Fruit fly (Drosophila melanogaster) whole organism: ENCODE measurements around the gene ntc.

Experiments
- CG8478 ChIP-seq: fragments of >200 bp; optimal IDR thresholded peaks from 2 replicates; lab custom pipeline; 2018; ENCODE audit warnings: inconsistent platforms
- Dll ChIP-seq: fragments of >200 bp; optimal IDR thresholded peaks from 2 replicates; lab custom pipeline; 2017
- EcR ChIP-seq, 2 experiments: fragments of >200 bp; optimal IDR thresholded peaks; 2 replicates each; lab custom pipeline; 2017; ENCODE audit warnings: missing biosample characterization in 2 of 2, missing genetic modification characterization in 2 of 2, missing genetic modification reagents in 2 of 2
- pan ChIP-seq: fragments of >200 bp; optimal IDR thresholded peaks from 2 replicates; lab custom pipeline; 2017
- psq ChIP-seq: fragments of >200 bp; optimal IDR thresholded peaks from 2 replicates; lab custom pipeline; 2017
- usp ChIP-seq: fragments of >200 bp; optimal IDR thresholded peaks from 2 replicates; lab custom pipeline; 2017; ENCODE audit warnings: missing biosample characterization, missing genetic modification characterization, mixed read lengths

Gene ntc

dm6 chr3L:3787595-3788151 lies 18.6 kb downstream of the ntc start:
- TF ChIP-seq pan (peak; percentile 45), psq (lab: Kevin White, UChicago) (no peak), CG8478 (lab: Kevin White, UChicago) (no peak), usp (no peak)

- TF ChIP-seq Dll (lab: Kevin White, UChicago): no peak
- TF ChIP-seq usp: no peak
- TF ChIP-seq psq (lab: Kevin White, UChicago): no peak
- no peak for TF ChIP-seq pan
- no peak for TF ChIP-seq EcR (GFP tag; optimal IDR thresholded peaks at IDR 0.05; lab: Kevin White, UChicago)
- TF ChIP-seq CG8478 (lab: Kevin White, UChicago): no peak
Observed at dm6 chr3L:3787077-3787433, 19.2 kb downstream of the ntc start.

- no peak for TF ChIP-seq Dll (lab: Kevin White, UChicago)
- no peak for TF ChIP-seq CG8478 (lab: Kevin White, UChicago)
- TF ChIP-seq pan: no peak
- no peak for TF ChIP-seq usp
- TF ChIP-seq EcR (GFP tag; optimal IDR thresholded peaks at IDR 0.05; lab: Kevin White, UChicago): no peak
- TF ChIP-seq psq (lab: Kevin White, UChicago): no peak
Observed at dm6 chr3L:3786344-3787076, 19.7 kb downstream of the ntc start.

dm6 chr3L:3785688-3786087 lies 20.6 kb downstream of the ntc start:
- TF ChIP-seq usp: no peak
- no peak for TF ChIP-seq psq (lab: Kevin White, UChicago)
- no peak for TF ChIP-seq CG8478 (lab: Kevin White, UChicago)
- TF ChIP-seq Dll (lab: Kevin White, UChicago): no peak
- TF ChIP-seq EcR (GFP tag; optimal IDR thresholded peaks at IDR 0.05; lab: Kevin White, UChicago): no peak
- no peak for TF ChIP-seq pan

- TF ChIP-seq CG8478 (lab: Kevin White, UChicago) (peak; percentile 44), Dll (lab: Kevin White, UChicago) (no peak)
Observed at dm6 chr3L:3785002-3785661, 21.1 kb downstream of the ntc start.

- TF ChIP-seq usp: no peak
- TF ChIP-seq EcR (GFP tag; optimal IDR thresholded peaks at IDR 0.05; lab: Kevin White, UChicago): peak; percentile 57 to 91
Observed at dm6 chr3L:3784001-3784400, 22.3 kb downstream of the ntc start.

dm6 chr3L:3783436-3783835 lies 22.8 kb downstream of the ntc start:
- TF ChIP-seq Dll (lab: Kevin White, UChicago) (no peak), pan (no peak), EcR (GFP tag; optimal IDR thresholded peaks at IDR 0.05; lab: Kevin White, UChicago) (no peak), psq (lab: Kevin White, UChicago) (no peak), usp (no peak), CG8478 (lab: Kevin White, UChicago) (no peak)

- no peak for TF ChIP-seq Dll (lab: Kevin White, UChicago)
- no peak for TF ChIP-seq psq (lab: Kevin White, UChicago)
- no peak for TF ChIP-seq pan
- no peak for TF ChIP-seq EcR (GFP tag; optimal IDR thresholded peaks at IDR 0.05; lab: Kevin White, UChicago)
- TF ChIP-seq CG8478 (lab: Kevin White, UChicago): no peak
- TF ChIP-seq usp: no peak
Observed at dm6 chr3L:3782584-3783218, 23.6 kb downstream of the ntc start.

dm6 chr3L:3778463-3778862 lies 27.8 kb downstream of the ntc start:
- no peak for TF ChIP-seq CG8478 (lab: Kevin White, UChicago)
- TF ChIP-seq EcR (GFP tag; optimal IDR thresholded peaks at IDR 0.05; lab: Kevin White, UChicago): no peak
- TF ChIP-seq psq (lab: Kevin White, UChicago): no peak
- TF ChIP-seq usp: no peak
- no peak for TF ChIP-seq pan
- TF ChIP-seq Dll (lab: Kevin White, UChicago): no peak

- no peak for TF ChIP-seq Dll (lab: Kevin White, UChicago)
- TF ChIP-seq pan: no peak
- no peak for TF ChIP-seq usp
- TF ChIP-seq CG8478 (lab: Kevin White, UChicago): no peak
Observed at dm6 chr3L:3776559-3777097, 29.6 kb downstream of the ntc start.

dm6 chr3L:3773317-3773716 lies 32.9 kb downstream of the ntc start:
- TF ChIP-seq psq (lab: Kevin White, UChicago) (no peak), usp (no peak), Dll (lab: Kevin White, UChicago) (no peak), CG8478 (lab: Kevin White, UChicago) (no peak), pan (no peak)

- TF ChIP-seq Dll (lab: Kevin White, UChicago) (no peak), EcR (GFP tag; optimal IDR thresholded peaks at IDR 0.05; lab: Kevin White, UChicago) (no peak), pan (no peak), psq (lab: Kevin White, UChicago) (no peak), CG8478 (lab: Kevin White, UChicago) (no peak), usp (no peak)
Observed at dm6 chr3L:3772284-3772987, 33.8 kb downstream of the ntc start.
